Fruit fly (Drosophila melanogaster): ENCODE data around the gene RpL17.

DNA sequence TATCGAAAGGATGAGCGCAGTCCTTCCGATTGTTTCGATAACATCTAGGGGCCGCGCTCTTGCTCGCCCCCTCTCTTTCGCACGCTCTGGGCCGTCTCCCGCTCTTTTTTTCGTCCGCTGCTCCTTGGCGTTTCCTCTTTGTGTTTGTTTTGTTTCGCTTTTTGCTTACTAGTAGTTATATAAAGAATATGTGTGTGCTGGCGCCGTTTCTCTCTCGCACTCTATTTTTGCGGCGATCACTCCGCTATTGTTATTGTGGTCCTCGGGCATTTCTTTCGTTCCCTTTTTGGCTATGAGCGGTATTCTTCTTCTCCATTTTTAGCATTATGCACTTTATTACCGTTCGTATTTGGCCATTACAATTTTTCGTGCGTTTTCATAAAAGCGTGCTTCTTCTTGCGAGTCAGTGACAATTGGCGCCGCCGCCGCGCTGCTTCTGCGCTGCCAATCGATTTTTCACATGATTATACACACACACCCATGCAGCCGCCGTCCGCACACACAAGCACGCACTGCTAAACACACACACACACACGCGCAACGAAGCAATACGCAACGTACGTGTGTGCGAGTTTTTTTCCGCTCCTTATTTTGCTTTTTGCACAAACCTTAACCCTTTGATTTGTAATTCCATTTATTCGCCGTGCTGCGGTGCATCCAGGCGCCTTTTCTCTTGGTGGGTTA, 49.8 kb downstream of the RpL17 start:
- 0 out of 2 replicates have a peak, but pooled peaks have one; percentile 18 for TF ChIP-seq CG32121 (GFP tag; IDR thresholded peaks at IDR 0.05)
- no peak for TF ChIP-seq gl (tag; optimal IDR thresholded peaks at IDR 0.05)
- no peak for TF ChIP-seq CG4496 (GFP tag; IDR thresholded peaks at IDR 0.05)
- TF ChIP-seq Pif1B (GFP tag; optimal IDR thresholded peaks at IDR 0.05) = no peak

Measured in whole organism, pupa.